Fruit fly (Drosophila melanogaster) Kc167 (cell line): ENCODE measurements around the gene pn.

ENCODE experiments used
- Myc ChIP-seq: fragments of >200 bp; optimal IDR thresholded peaks from 2 replicates; lab custom pipeline; 2017; ENCODE audit warnings: missing external identifiers
- Sin3A ChIP-seq: fragments of >200 bp; optimal IDR thresholded peaks from 2 replicates; lab custom pipeline; 2018; ENCODE audit warnings: missing external identifiers
- h ChIP-seq: fragments of >200 bp; optimal IDR thresholded peaks from 3 replicates; lab custom pipeline; 2018; ENCODE audit warnings: missing external identifiers
- insv ChIP-seq: fragments of >200 bp; optimal IDR thresholded peaks from 3 replicates; lab custom pipeline; 2018; ENCODE audit warnings: missing external identifiers
- psq ChIP-seq: fragments of >200 bp; optimal IDR thresholded peaks from 2 replicates; lab custom pipeline; 2017; ENCODE audit warnings: missing external identifiers
- ttk ChIP-seq: sonication (Bioruptor generic); optimal IDR thresholded peaks from 2 replicates; lab custom pipeline; 2017; ENCODE audit warnings: missing external identifiers

The pn gene

dm6 chrX:2197414-2198271, 16.6 kb downstream of the pn start:
- TF ChIP-seq psq (lab: Kevin White, UChicago), result no peak
- no peak for TF ChIP-seq ttk (lab: Kevin White, UChicago)
- TF ChIP-seq h (lab: Kevin White, UChicago), result no peak
- no peak for TF ChIP-seq Sin3A (lab: Kevin White, UChicago)
- TF ChIP-seq insv (lab: Kevin White, UChicago), result no peak
- no peak for TF ChIP-seq Myc (lab: Kevin White, UChicago)

DNA sequence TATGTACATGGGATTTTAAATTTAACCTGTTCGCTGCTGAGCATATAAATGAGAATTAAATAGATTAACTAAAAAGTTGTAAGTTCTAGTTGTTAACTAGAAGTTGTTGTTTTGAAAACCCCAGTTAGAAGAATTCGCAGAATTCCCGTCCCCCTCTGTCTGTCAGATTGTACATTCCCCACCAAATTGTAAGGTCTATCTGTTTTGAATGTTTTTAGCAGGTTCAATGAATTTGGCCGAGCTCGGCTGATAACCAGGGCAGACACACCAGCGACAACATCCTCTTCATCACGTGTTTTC, 17.2 kb downstream of the pn start:
- TF ChIP-seq Sin3A (lab: Kevin White, UChicago) (no peak), ttk (lab: Kevin White, UChicago) (no peak), psq (lab: Kevin White, UChicago) (no peak), insv (lab: Kevin White, UChicago) (no peak), Myc (lab: Kevin White, UChicago) (no peak), h (lab: Kevin White, UChicago) (no peak)

DNA sequence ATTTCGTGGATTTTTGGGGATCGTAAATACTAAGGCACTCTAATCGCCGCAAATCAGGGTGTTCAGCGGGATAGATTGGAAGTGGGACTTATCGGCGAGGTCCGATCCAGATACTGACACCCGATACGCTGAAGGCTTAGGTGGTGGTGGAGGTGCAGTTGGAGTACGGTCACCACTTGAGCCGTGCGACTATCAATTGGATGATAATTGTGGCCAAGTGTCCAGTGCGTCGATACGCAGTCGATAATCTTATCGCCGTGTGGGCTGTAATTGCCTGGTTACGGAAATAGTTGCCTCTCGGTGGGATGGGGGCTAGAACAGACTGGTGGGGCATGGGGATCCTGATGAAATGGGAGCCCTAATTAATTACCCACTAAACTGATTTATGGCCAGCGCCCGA, 18.3 kb downstream of the pn start:
- TF ChIP-seq psq (lab: Kevin White, UChicago), result no peak
- TF ChIP-seq ttk (lab: Kevin White, UChicago), result no peak

- TF ChIP-seq Sin3A (lab: Kevin White, UChicago) (no peak), h (lab: Kevin White, UChicago) (no peak), Myc (lab: Kevin White, UChicago) (no peak), psq (lab: Kevin White, UChicago) (no peak), insv (lab: Kevin White, UChicago) (no peak), ttk (lab: Kevin White, UChicago) (no peak)
Measured at dm6 chrX:2203766-2204165, 22.8 kb downstream of the pn start, which contains the start of gene FarO. FarO (minus strand) TSS chrX:2203866.

DNA sequence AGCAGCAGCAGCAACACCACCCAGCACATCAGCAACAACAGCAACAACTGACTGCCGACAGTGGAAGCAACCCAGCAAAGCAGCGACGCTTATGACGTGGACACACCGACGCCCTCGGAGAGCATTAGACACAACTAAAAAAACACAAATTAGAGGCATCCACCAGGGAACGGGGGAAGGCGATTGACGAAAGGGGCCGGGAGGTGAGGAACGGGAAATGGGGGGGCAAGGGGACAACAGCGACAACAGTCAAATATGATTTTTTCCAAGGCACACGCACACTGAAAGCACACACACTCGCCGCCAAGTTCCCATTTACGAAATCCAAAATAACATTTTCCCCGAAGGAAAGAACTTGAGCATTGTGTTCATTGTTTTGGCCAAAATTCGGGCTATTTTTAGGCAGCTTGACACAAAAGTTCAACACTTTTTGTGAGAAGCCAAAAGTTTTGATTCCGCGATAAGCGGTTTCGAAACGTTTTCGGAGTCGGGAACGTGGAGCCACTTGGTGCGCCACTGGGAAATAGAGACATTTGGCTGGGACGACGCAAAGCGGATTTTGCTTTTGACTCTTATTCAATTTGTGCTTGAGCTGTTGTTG, 27.7 kb downstream of the pn start:
- TF ChIP-seq h (lab: Kevin White, UChicago), result no peak

- TF ChIP-seq ttk (lab: Kevin White, UChicago) (no peak), Sin3A (lab: Kevin White, UChicago) (no peak), h (lab: Kevin White, UChicago) (no peak), Myc (lab: Kevin White, UChicago) (no peak), insv (lab: Kevin White, UChicago) (no peak), psq (lab: Kevin White, UChicago) (no peak)
Measured at dm6 chrX:2212327-2212820, 31.4 kb downstream of the pn start.

dm6 chrX:2213759-2214406, 32.9 kb downstream of the pn start, which contains the start of gene SmydA-8:
SmydA-8 (minus strand) TSS chrX:2213809.
- TF ChIP-seq ttk (lab: Kevin White, UChicago) (no peak), h (lab: Kevin White, UChicago) (no peak), Myc (lab: Kevin White, UChicago) (no peak), insv (lab: Kevin White, UChicago) (no peak), Sin3A (lab: Kevin White, UChicago) (no peak), psq (lab: Kevin White, UChicago) (no peak)

dm6 chrX:2218455-2218854, 37.4 kb downstream of the pn start:
- no peak for TF ChIP-seq insv (lab: Kevin White, UChicago)
- TF ChIP-seq ttk (lab: Kevin White, UChicago), result no peak
- TF ChIP-seq Myc (lab: Kevin White, UChicago), result no peak
- no peak for TF ChIP-seq h (lab: Kevin White, UChicago)
- no peak for TF ChIP-seq psq (lab: Kevin White, UChicago)
- no peak for TF ChIP-seq Sin3A (lab: Kevin White, UChicago)

DNA sequence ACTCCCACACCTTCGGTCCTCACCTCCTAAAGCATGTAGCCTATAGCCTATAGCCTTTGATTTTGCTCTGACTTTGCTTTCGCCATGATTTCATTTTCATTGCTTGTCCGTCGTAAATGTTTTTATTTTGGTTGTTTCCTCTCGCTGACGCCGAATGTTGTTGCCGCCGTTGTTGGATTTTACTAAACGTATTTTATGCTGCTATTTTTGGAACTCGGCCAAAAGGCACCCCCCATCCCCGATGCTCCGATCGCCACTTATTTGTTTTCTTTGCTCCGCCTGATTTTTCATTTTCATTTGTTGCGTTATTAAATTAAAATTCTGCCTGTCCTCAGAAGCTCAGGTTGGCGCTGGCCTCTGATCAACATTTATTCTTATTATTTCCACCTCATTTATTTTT, 38.2 kb downstream of the pn start:
- TF ChIP-seq psq (lab: Kevin White, UChicago) (no peak), h (lab: Kevin White, UChicago) (no peak), ttk (lab: Kevin White, UChicago) (no peak), insv (lab: Kevin White, UChicago) (no peak), Myc (lab: Kevin White, UChicago) (no peak), Sin3A (lab: Kevin White, UChicago) (no peak)

- TF ChIP-seq Sin3A (lab: Kevin White, UChicago), result no peak
- TF ChIP-seq ttk (lab: Kevin White, UChicago), result no peak
- TF ChIP-seq h (lab: Kevin White, UChicago), result no peak
- no peak for TF ChIP-seq psq (lab: Kevin White, UChicago)
- TF ChIP-seq Myc (lab: Kevin White, UChicago), result no peak
- TF ChIP-seq insv (lab: Kevin White, UChicago), result no peak
Measured at dm6 chrX:2219899-2220298, 38.9 kb downstream of the pn start.

- TF ChIP-seq psq (lab: Kevin White, UChicago) (no peak), insv (lab: Kevin White, UChicago) (no peak), h (lab: Kevin White, UChicago) (no peak), Sin3A (lab: Kevin White, UChicago) (no peak), Myc (lab: Kevin White, UChicago) (no peak), ttk (lab: Kevin White, UChicago) (no peak)
Measured at dm6 chrX:2221598-2221997, 40.6 kb downstream of the pn start.
